Worm (Caenorhabditis elegans) whole organism, L4 larva: ENCODE data around the gene nspe-2.

Experiments used
- F26F4.8 ChIP-seq: fragments of 200-800 bp; sonication (Bioruptor generic); conservative IDR thresholded peaks from 2 replicates; pipeline ENCODE4 v1.3.6; 2022; ENCODE audit warnings: missing genetic modification characterization, missing compliant biosample characterization
- Y48G9A.11 ChIP-seq: fragments of 200-800 bp; sonication (Bioruptor generic); IDR thresholded peaks from 2 replicates; pipeline ENCODE4 v1.3.6; 2022; ENCODE audit warnings: missing genetic modification reagents, missing genetic modification characterization, missing compliant biosample characterization
- ZK546.5 ChIP-seq, 2 experiments: sonication (generic microtip); optimal IDR thresholded peaks; 2 replicates each; lab custom pipeline; 2017; ENCODE audit warnings: missing biosample characterization in 2 of 2, missing genetic modification characterization in 2 of 2
- cey-2 ChIP-seq: sonication (generic microtip); optimal IDR thresholded peaks from 3 replicates; lab custom pipeline; 2017; ENCODE audit warnings: missing genetic modification characterization, mild to moderate bottlenecking, missing compliant biosample characterization, antibody characterized with exemption, borderline replicate concordance; ENCODE audit not compliant: insufficient read depth
- lin-38 ChIP-seq: fragments of 200-800 bp; sonication (Bioruptor generic); IDR thresholded peaks from 2 replicates; pipeline ENCODE4 v1.3.6; 2022; ENCODE audit warnings: missing genetic modification reagents, missing genetic modification characterization, missing compliant biosample characterization
- lsy-2 ChIP-seq, 2 experiments: fragments of 150-350 bp in 1 of 2; sonication (generic microtip) in 1 of 2; optimal IDR thresholded peaks; 2 replicates each; lab custom pipeline; 2014 to 2017; ENCODE audit warnings: missing biosample characterization in 2 of 2, missing genetic modification characterization in 2 of 2
- nhr-28 ChIP-seq: fragments of 150-350 bp; optimal IDR thresholded peaks from 2 replicates; lab custom pipeline; 2014; ENCODE audit warnings: missing biosample characterization, missing genetic modification characterization
- nhr-48 ChIP-seq: sonication (generic microtip); optimal IDR thresholded peaks from 2 replicates; lab custom pipeline; 2016; ENCODE audit warnings: mild to moderate bottlenecking, missing genetic modification characterization, missing compliant biosample characterization
- nhr-6 ChIP-seq: fragments of 150-350 bp; optimal IDR thresholded peaks from 2 replicates; lab custom pipeline; 2014; ENCODE audit warnings: missing biosample characterization, missing genetic modification characterization
- nhr-76 ChIP-seq: fragments of 150-350 bp; optimal IDR thresholded peaks from 2 replicates; lab custom pipeline; 2014; ENCODE audit warnings: missing biosample characterization, missing genetic modification characterization
- pha-4 ChIP-seq, 2 experiments: fragments of 150-350 bp in 1 of 2; fragments of 200-800 bp in 1 of 2; sonication (Bioruptor generic) in 1 of 2; IDR thresholded peaks in 1 of 2; optimal IDR thresholded peaks in 1 of 2; 2 replicates each; pipeline versions ENCODE4 v1.3.6 to Lab custom; 2014 to 2022; ENCODE audit warnings: missing genetic modification characterization in 2 of 2, missing genetic modification reagents in 2 of 2, missing biosample characterization in 1 of 2, missing compliant biosample characterization in 1 of 2
- snpc-4 ChIP-seq: fragments of 150-350 bp; optimal IDR thresholded peaks from 2 replicates; lab custom pipeline; 2014; ENCODE audit warnings: missing biosample characterization, missing genetic modification characterization
- zag-1 ChIP-seq: fragments of 150-350 bp; optimal IDR thresholded peaks from 2 replicates; lab custom pipeline; 2014; ENCODE audit warnings: missing biosample characterization, missing genetic modification characterization
- zfp-3 ChIP-seq: fragments of 200-800 bp; sonication (Bioruptor generic); conservative IDR thresholded peaks from 2 replicates; pipeline ENCODE4 v1.3.6; 2022; ENCODE audit warnings: missing genetic modification reagents, missing genetic modification characterization, missing compliant biosample characterization

ce11 chrII:12666042-12666441 lies 46.9 kb upstream of the nspe-2 start:
- TF ChIP-seq nhr-76 (no peak), lsy-2 (tag; optimal IDR thresholded peaks at IDR 0.05; lab: Kevin White, UChicago) (no peak), zfp-3 (no peak), zag-1 (tag; lab: Kevin White, UChicago) (no peak), lin-38 (GFP tag; lab: Robert Waterston, UW) (no peak), nhr-48 (no peak), snpc-4 (tag; lab: Kevin White, UChicago) (no peak), ZK546.5 (tag; optimal IDR thresholded peaks at IDR 0.05; lab: Kevin White, UChicago) (no peak), nhr-28 (tag; lab: Kevin White, UChicago) (no peak), Y48G9A.11 (GFP tag; lab: Robert Waterston, UW) (0 out of 2 replicates have a peak, but pooled peaks have one; percentile 50), cey-2 (no peak), pha-4 (GFP tag; IDR thresholded peaks at IDR 0.05; lab: Robert Waterston, UW) (no peak), pha-4 (tag; optimal IDR thresholded peaks at IDR 0.05; lab: Kevin White, UChicago) (no peak), F26F4.8 (GFP tag; lab: Robert Waterston, UW) (no peak), nhr-6 (tag; lab: Kevin White, UChicago) (no peak)
